Worm (Caenorhabditis elegans): ENCODE results near the gene nlp-27.

DNA sequence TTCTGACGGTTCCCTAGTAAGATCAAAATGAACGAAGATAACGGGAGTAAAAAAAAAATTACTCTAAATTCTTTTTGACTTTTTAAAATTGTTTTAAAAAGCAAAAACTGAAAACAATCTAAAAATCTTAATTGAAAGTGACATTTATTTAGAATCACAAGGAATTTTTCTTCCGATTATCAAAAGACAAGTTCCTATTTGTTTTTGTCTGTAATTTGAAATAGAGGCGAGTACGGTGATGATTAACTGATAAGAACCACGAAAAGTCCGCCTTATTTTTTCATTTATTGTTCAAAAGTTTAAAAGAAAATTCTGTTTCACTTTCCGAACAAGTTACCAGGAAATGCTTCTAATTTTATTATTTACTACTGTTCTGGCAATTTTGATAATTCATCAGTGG lies 39.5 kb upstream of the nlp-27 start, which contains the start of gene dach-1:
- TF ChIP-seq egl-5 (tag; optimal IDR thresholded peaks at IDR 0.05), result no peak
- no peak for TF ChIP-seq unc-62 (GFP tag; optimal IDR thresholded peaks at IDR 0.05)
- TF ChIP-seq ceh-28 (tag; optimal IDR thresholded peaks at IDR 0.05), result no peak
- TF ChIP-seq unc-39 (tag; optimal IDR thresholded peaks at IDR 0.05), result no peak
- no peak for TF ChIP-seq ceh-82 (tag; optimal IDR thresholded peaks at IDR 0.05)
- TF ChIP-seq fkh-10 (GFP tag; optimal IDR thresholded peaks at IDR 0.05), result no peak
- no peak for TF ChIP-seq ama-1 (optimal IDR thresholded peaks at IDR 0.05)
- no peak for TF ChIP-seq nhr-237 (tag; optimal IDR thresholded peaks at IDR 0.05)
- TF ChIP-seq aly-2 (tag; optimal IDR thresholded peaks at IDR 0.05), result no peak
- no peak for TF ChIP-seq pqm-1 (tag; optimal IDR thresholded peaks at IDR 0.05)
- TF ChIP-seq pha-4 (tag; optimal IDR thresholded peaks at IDR 0.05), result no peak
- TF ChIP-seq nhr-11 (tag; optimal IDR thresholded peaks at IDR 0.05), result no peak
- TF ChIP-seq nhr-25 (tag; optimal IDR thresholded peaks at IDR 0.05), result no peak

Measured in whole organism, L3 larva.